Worm (Caenorhabditis elegans): ENCODE measurements around the gene F10C2.5.

The F10C2.5 gene

ce11 chrV:12002866-12003485 lies 42.3 kb upstream of the F10C2.5 start, which contains the start of gene cpr-9:
TSS of gene cpr-9 (plus strand) at chrV:12003053.
- peak; percentile 37 for TF ChIP-seq crh-2 (tag; optimal IDR thresholded peaks at IDR 0.05)
- TF ChIP-seq fos-1 (tag; optimal IDR thresholded peaks at IDR 0.05): peak; percentile 46
- TF ChIP-seq nhr-21 (tag; optimal IDR thresholded peaks at IDR 0.05): no peak
- TF ChIP-seq ztf-4 (tag; optimal IDR thresholded peaks at IDR 0.05): no peak
- no peak for TF ChIP-seq C34F6.9 (tag; optimal IDR thresholded peaks at IDR 0.05)
- peak; percentile 34 for TF ChIP-seq gmeb-1 (tag; optimal IDR thresholded peaks at IDR 0.05)
- peak; percentile 52 for TF ChIP-seq sma-9 (GFP tag; optimal IDR thresholded peaks at IDR 0.05)
- TF ChIP-seq sma-9 (tag; optimal IDR thresholded peaks at IDR 0.05): no peak
- TF ChIP-seq mdl-1 (tag; optimal IDR thresholded peaks at IDR 0.05): peak in 1 of 2 experiments; percentile 19
- no peak for TF ChIP-seq dmd-4 (tag; optimal IDR thresholded peaks at IDR 0.05)
- TF ChIP-seq alr-1 (tag; optimal IDR thresholded peaks at IDR 0.05): no peak

ce11 chrV:12004501-12004940 lies 40.7 kb upstream of the F10C2.5 start:
- TF ChIP-seq gmeb-1 (tag; optimal IDR thresholded peaks at IDR 0.05): peak; percentile 9
- TF ChIP-seq crh-2 (tag; optimal IDR thresholded peaks at IDR 0.05): peak; percentile 38
- no peak for TF ChIP-seq elt-1 (tag; optimal IDR thresholded peaks at IDR 0.05)
- TF ChIP-seq lsy-2 (tag; optimal IDR thresholded peaks at IDR 0.05): no peak
- peak; percentile 16 for TF ChIP-seq fos-1 (tag; optimal IDR thresholded peaks at IDR 0.05)
- TF ChIP-seq unc-39 (tag; optimal IDR thresholded peaks at IDR 0.05): no peak
- no peak for TF ChIP-seq ztf-4 (tag; optimal IDR thresholded peaks at IDR 0.05)
- no peak for TF ChIP-seq elt-3 (tag; optimal IDR thresholded peaks at IDR 0.05)
- TF ChIP-seq mdl-1 (tag; optimal IDR thresholded peaks at IDR 0.05): no peak
- TF ChIP-seq ZK546.5 (tag; optimal IDR thresholded peaks at IDR 0.05): no peak
- no peak for TF ChIP-seq F13H6.1 (tag; optimal IDR thresholded peaks at IDR 0.05)
- peak; percentile 38 for TF ChIP-seq lin-13 (GFP tag; optimal IDR thresholded peaks at IDR 0.05)
- TF ChIP-seq mab-5 (tag; optimal IDR thresholded peaks at IDR 0.05): no peak
- TF ChIP-seq nhr-21 (tag; optimal IDR thresholded peaks at IDR 0.05): no peak
- no peak for TF ChIP-seq unc-55 (GFP tag; optimal IDR thresholded peaks at IDR 0.05)
- TF ChIP-seq sma-3 (GFP tag; optimal IDR thresholded peaks at IDR 0.05): no peak

- TF ChIP-seq R02D3.7 (tag; optimal IDR thresholded peaks at IDR 0.05) (no peak), ztf-1 (GFP tag; conservative IDR thresholded peaks at IDR 0.05) (no peak), nhr-11 (tag; optimal IDR thresholded peaks at IDR 0.05) (no peak), ZK546.5 (tag; optimal IDR thresholded peaks at IDR 0.05) (no peak), mbf-1 (tag; optimal IDR thresholded peaks at IDR 0.05) (no peak), mab-5 (tag; optimal IDR thresholded peaks at IDR 0.05) (no peak), nhr-12 (tag; optimal IDR thresholded peaks at IDR 0.05) (no peak), Y55F3AM.14 (GFP tag; optimal IDR thresholded peaks at IDR 0.05) (no peak), lin-39 (tag; optimal IDR thresholded peaks at IDR 0.05) (no peak), peb-1 (tag; optimal IDR thresholded peaks at IDR 0.05) (no peak), elt-3 (tag; optimal IDR thresholded peaks at IDR 0.05) (no peak), lsy-2 (tag; optimal IDR thresholded peaks at IDR 0.05) (no peak), nhr-129 (tag; optimal IDR thresholded peaks at IDR 0.05) (no peak), gmeb-1 (tag; optimal IDR thresholded peaks at IDR 0.05) (no peak), ama-1 (optimal IDR thresholded peaks at IDR 0.05) (no peak), egl-27 (tag; optimal IDR thresholded peaks at IDR 0.05) (no peak), snpc-4 (tag; optimal IDR thresholded peaks at IDR 0.05) (no peak)
Observed at ce11 chrV:12006495-12006894, 38.7 kb upstream of the F10C2.5 start, which contains the start of gene F57F5.3. TSS of gene F57F5.3 (minus strand) at chrV:12006595.

- TF ChIP-seq fos-1 (tag; optimal IDR thresholded peaks at IDR 0.05): peak; percentile 20
- no peak for TF ChIP-seq nhr-6 (tag; optimal IDR thresholded peaks at IDR 0.05)
- TF ChIP-seq sma-9 (GFP tag; optimal IDR thresholded peaks at IDR 0.05): peak; percentile 11
- no peak for TF ChIP-seq sma-9 (tag; optimal IDR thresholded peaks at IDR 0.05)
- no peak for TF ChIP-seq sma-3 (GFP tag; optimal IDR thresholded peaks at IDR 0.05)
- peak; percentile 95 for TF ChIP-seq blmp-1 (tag; optimal IDR thresholded peaks at IDR 0.05; ENCODE audit: insufficient read depth)
Observed at ce11 chrV:12011686-12012085, 33.5 kb upstream of the F10C2.5 start.

- TF ChIP-seq elt-3 (tag; optimal IDR thresholded peaks at IDR 0.05) (no peak), unc-55 (GFP tag; optimal IDR thresholded peaks at IDR 0.05) (no peak), R02D3.7 (tag; optimal IDR thresholded peaks at IDR 0.05) (no peak), unc-62 (GFP tag; optimal IDR thresholded peaks at IDR 0.05) (no peak), ama-1 (optimal IDR thresholded peaks at IDR 0.05) (no peak), Y55F3AM.14 (GFP tag; optimal IDR thresholded peaks at IDR 0.05) (no peak), lin-11 (tag; optimal IDR thresholded peaks at IDR 0.05) (no peak), gmeb-1 (tag; optimal IDR thresholded peaks at IDR 0.05) (no peak)
Observed at ce11 chrV:12013298-12013697, 31.9 kb upstream of the F10C2.5 start, which contains the start of gene add-2. TSS of gene add-2 (minus strand) at chrV:12013406.

All from whole organism, L2 larva.